Worm (Caenorhabditis elegans) whole organism, L1 larva: ENCODE data around the gene arv-1.

ENCODE experiments used
- C16A3.4 ChIP-seq: fragments of 150-350 bp; optimal IDR thresholded peaks from 2 replicates; lab custom pipeline; 2014; ENCODE audit warnings: missing biosample characterization, missing genetic modification characterization
- F16B12.6 ChIP-seq: fragments of 150-350 bp; optimal IDR thresholded peaks from 2 replicates; lab custom pipeline; 2014; ENCODE audit warnings: missing biosample characterization, missing genetic modification characterization
- Y116A8C.19 ChIP-seq: sonication (generic microtip); optimal IDR thresholded peaks from 2 replicates; lab custom pipeline; 2016; ENCODE audit warnings: missing compliant biosample characterization, missing genetic modification characterization, borderline replicate concordance
- aha-1 ChIP-seq: fragments of 150-350 bp; optimal IDR thresholded peaks from 2 replicates; lab custom pipeline; 2014; ENCODE audit warnings: missing biosample characterization, missing genetic modification characterization
- blmp-1 ChIP-seq: fragments of 150-350 bp; optimal IDR thresholded peaks from 2 replicates; lab custom pipeline; 2014; ENCODE audit warnings: missing biosample characterization, missing genetic modification characterization
- ceh-63 ChIP-seq: fragments of 200-800 bp; sonication (Bioruptor generic); optimal IDR thresholded peaks from 2 replicates; lab custom pipeline; 2018; ENCODE audit warnings: mild to moderate bottlenecking, missing genetic modification characterization, missing compliant biosample characterization
- ceh-82 ChIP-seq, 3 experiments: fragments of 150-350 bp in 1 of 3; sonication (generic microtip) in 2 of 3; optimal IDR thresholded peaks; 2 replicates each; lab custom pipeline; 2014 to 2017; ENCODE audit warnings: missing biosample characterization in 3 of 3, missing genetic modification characterization in 3 of 3
- ceh-88 ChIP-seq: fragments of 200-800 bp; sonication (Bioruptor generic); IDR thresholded peaks from 2 replicates; pipeline ENCODE4 v1.3.6; 2022; ENCODE audit warnings: missing genetic modification characterization, missing compliant biosample characterization
- dsc-1 ChIP-seq: sonication (generic microtip); optimal IDR thresholded peaks from 2 replicates; lab custom pipeline; 2016; ENCODE audit warnings: mild to moderate bottlenecking, missing genetic modification characterization, missing compliant biosample characterization
- efl-3 ChIP-seq: fragments of 200-800 bp; sonication (Bioruptor generic); optimal IDR thresholded peaks from 2 replicates; lab custom pipeline; 2018; ENCODE audit warnings: mild to moderate bottlenecking, missing genetic modification characterization, missing compliant biosample characterization
- egl-13 ChIP-seq: sonication (generic microtip); optimal IDR thresholded peaks from 2 replicates; lab custom pipeline; 2016; ENCODE audit warnings: missing genotype, missing genetic modification reagents, missing genetic modification characterization, missing compliant biosample characterization
- elt-2 ChIP-seq: sonication (generic microtip); optimal IDR thresholded peaks from 2 replicates; lab custom pipeline; 2016; ENCODE audit warnings: missing genetic modification characterization, mild to moderate bottlenecking, inconsistent platforms, missing compliant biosample characterization, missing genetic modification reagents
- elt-3 ChIP-seq, 6 experiments: fragments of 150-350 bp in 1 of 6; sonication (generic microtip); optimal IDR thresholded peaks; 2 replicates each; lab custom pipeline; 2017 to 2018; ENCODE audit warnings: missing biosample characterization in 6 of 6, missing genetic modification characterization in 6 of 6, inconsistent platforms in 1 of 6
- fkh-4 ChIP-seq: sonication (generic microtip); optimal IDR thresholded peaks from 2 replicates; lab custom pipeline; 2016; ENCODE audit warnings: missing compliant biosample characterization, missing genetic modification characterization, borderline replicate concordance
- fkh-8 ChIP-seq: sonication (generic microtip); optimal IDR thresholded peaks from 2 replicates; lab custom pipeline; 2016; ENCODE audit warnings: mild to moderate bottlenecking, missing genetic modification characterization, missing compliant biosample characterization
- hlh-17 ChIP-seq: fragments of 200-800 bp; sonication (Bioruptor generic); optimal IDR thresholded peaks from 2 replicates; lab custom pipeline; 2018; ENCODE audit warnings: missing genetic modification characterization, mild to moderate bottlenecking, missing compliant biosample characterization, moderate library complexity, borderline replicate concordance
- hlh-4 ChIP-seq: sonication (generic microtip); optimal IDR thresholded peaks from 2 replicates; lab custom pipeline; 2016; ENCODE audit warnings: mild to moderate bottlenecking, missing genetic modification characterization, missing compliant biosample characterization
- hpl-2 ChIP-seq: fragments of 150-350 bp; optimal IDR thresholded peaks from 2 replicates; lab custom pipeline; 2014; ENCODE audit warnings: missing biosample characterization, missing genetic modification reagents, missing genetic modification characterization
- irx-1 ChIP-seq: sonication (generic microtip); optimal IDR thresholded peaks from 2 replicates; lab custom pipeline; 2016; ENCODE audit warnings: missing genetic modification characterization, missing compliant biosample characterization
- lin-14 ChIP-seq: fragments of 200-800 bp; sonication (Bioruptor generic); optimal IDR thresholded peaks from 2 replicates; lab custom pipeline; 2018; ENCODE audit warnings: mild to moderate bottlenecking, missing genetic modification characterization, moderate library complexity, missing compliant biosample characterization
- lin-35 ChIP-seq, 2 experiments: fragments of 150-350 bp; optimal IDR thresholded peaks; 2 replicates each; lab custom pipeline; 2014; ENCODE audit warnings: missing biosample characterization in 2 of 2, missing genetic modification characterization in 2 of 2, missing genetic modification reagents in 2 of 2
- lsy-2 ChIP-seq, 2 experiments: fragments of 150-350 bp; optimal IDR thresholded peaks; 2 replicates each; lab custom pipeline; 2014; ENCODE audit warnings: missing biosample characterization in 2 of 2, missing genetic modification characterization in 2 of 2
- mab-9 ChIP-seq: fragments of 200-800 bp; sonication (Bioruptor generic); IDR thresholded peaks from 2 replicates; pipeline ENCODE4 v1.3.6; 2022; ENCODE audit warnings: missing genetic modification reagents, missing genetic modification characterization, missing compliant biosample characterization
- mdl-1 ChIP-seq, 2 experiments: fragments of 150-350 bp; optimal IDR thresholded peaks; 2 replicates each; lab custom pipeline; 2014 to 2017; ENCODE audit warnings: missing biosample characterization in 2 of 2, missing genetic modification characterization in 2 of 2, inconsistent platforms in 1 of 2
- mef-2 ChIP-seq: fragments of 150-350 bp; optimal IDR thresholded peaks from 2 replicates; lab custom pipeline; 2014; ENCODE audit warnings: missing biosample characterization, missing genetic modification characterization
- mep-1 ChIP-seq: fragments of 150-350 bp; optimal IDR thresholded peaks from 2 replicates; lab custom pipeline; 2014; ENCODE audit warnings: missing biosample characterization, missing genetic modification characterization
- nhr-11 ChIP-seq: fragments of 150-350 bp; optimal IDR thresholded peaks from 2 replicates; lab custom pipeline; 2014; ENCODE audit warnings: missing biosample characterization, missing genetic modification characterization
- nhr-19 ChIP-seq: fragments of 200-800 bp; sonication (Bioruptor generic); conservative IDR thresholded peaks from 2 replicates; pipeline ENCODE4 v1.3.6; 2022; ENCODE audit warnings: missing genetic modification characterization, missing compliant biosample characterization
- nhr-47 ChIP-seq: sonication (generic microtip); optimal IDR thresholded peaks from 2 replicates; lab custom pipeline; 2016; ENCODE audit warnings: mild to moderate bottlenecking, missing genetic modification characterization, moderate library complexity, missing compliant biosample characterization
- nhr-71 ChIP-seq: sonication (generic microtip); optimal IDR thresholded peaks from 2 replicates; lab custom pipeline; 2016; ENCODE audit warnings: mild to moderate bottlenecking, missing genetic modification characterization, moderate library complexity, missing compliant biosample characterization
- nhr-76 ChIP-seq: sonication (generic microtip); optimal IDR thresholded peaks from 2 replicates; lab custom pipeline; 2017; ENCODE audit warnings: missing biosample characterization, missing genetic modification characterization
- nhr-77 ChIP-seq: fragments of 150-350 bp; optimal IDR thresholded peaks from 2 replicates; lab custom pipeline; 2014; ENCODE audit warnings: missing biosample characterization, missing genetic modification characterization
- nhr-84 ChIP-seq: sonication (generic microtip); optimal IDR thresholded peaks from 2 replicates; lab custom pipeline; 2017; ENCODE audit warnings: missing biosample characterization, missing genetic modification characterization
- nhr-85 ChIP-seq: sonication (generic microtip); peaks from one replicate; lab custom pipeline; 2016; ENCODE audit warnings: missing genetic modification characterization, inconsistent platforms, missing compliant biosample characterization
- pax-3 ChIP-seq: fragments of 200-800 bp; sonication (Bioruptor generic); optimal IDR thresholded peaks from 2 replicates; lab custom pipeline; 2018; ENCODE audit warnings: mild to moderate bottlenecking, missing genetic modification characterization, moderate library complexity, missing compliant biosample characterization
- pqm-1 ChIP-seq: sonication (generic microtip); optimal IDR thresholded peaks from 3 replicates; lab custom pipeline; 2017; ENCODE audit warnings: missing biosample characterization, missing genetic modification characterization
- skn-1 ChIP-seq: fragments of 150-350 bp; optimal IDR thresholded peaks from 2 replicates; lab custom pipeline; 2014; ENCODE audit warnings: missing biosample characterization, missing genetic modification characterization
- snpc-4 ChIP-seq: fragments of 150-350 bp; optimal IDR thresholded peaks from 2 replicates; lab custom pipeline; 2014; ENCODE audit warnings: missing biosample characterization, missing genetic modification characterization
- snu-23 ChIP-seq: sonication (generic microtip); optimal IDR thresholded peaks from 2 replicates; lab custom pipeline; 2016; ENCODE audit warnings: missing genetic modification characterization, missing compliant biosample characterization
- sptf-1 ChIP-seq: fragments of 150-350 bp; optimal IDR thresholded peaks from 2 replicates; lab custom pipeline; 2014; ENCODE audit warnings: missing biosample characterization, missing genetic modification characterization
- tlp-1 ChIP-seq: fragments of 150-350 bp; optimal IDR thresholded peaks from 2 replicates; lab custom pipeline; 2014; ENCODE audit warnings: missing biosample characterization, missing genetic modification characterization
- unc-62 ChIP-seq: fragments of 150-350 bp; optimal IDR thresholded peaks from 2 replicates; lab custom pipeline; 2014; ENCODE audit warnings: missing biosample characterization, missing genetic modification reagents, missing genetic modification characterization
- unc-86 ChIP-seq: sonication (generic microtip); optimal IDR thresholded peaks from 2 replicates; lab custom pipeline; 2016; ENCODE audit warnings: missing genetic modification characterization, missing compliant biosample characterization
- unc-98 ChIP-seq: fragments of 200-800 bp; sonication (Bioruptor generic); IDR thresholded peaks from 2 replicates; pipeline ENCODE4 v1.3.6; 2022; ENCODE audit warnings: missing genetic modification characterization, missing compliant biosample characterization
- vab-15 ChIP-seq: sonication (generic microtip); optimal IDR thresholded peaks from 2 replicates; lab custom pipeline; 2017; ENCODE audit warnings: missing genotype, mild to moderate bottlenecking, missing genetic modification characterization, missing compliant biosample characterization
- xbp-1 ChIP-seq: sonication (generic microtip); optimal IDR thresholded peaks from 2 replicates; lab custom pipeline; 2016; ENCODE audit warnings: missing genetic modification characterization, missing compliant biosample characterization
- zag-1 ChIP-seq: fragments of 150-350 bp; optimal IDR thresholded peaks from 2 replicates; lab custom pipeline; 2014; ENCODE audit warnings: missing biosample characterization, missing genetic modification characterization
- zip-4 ChIP-seq: fragments of 200-800 bp; sonication (Bioruptor generic); optimal IDR thresholded peaks from 2 replicates; lab custom pipeline; 2018; ENCODE audit warnings: mild to moderate bottlenecking, missing genetic modification characterization, moderate library complexity, missing compliant biosample characterization
- ztf-4 ChIP-seq: fragments of 150-350 bp; optimal IDR thresholded peaks from 2 replicates; lab custom pipeline; 2014; ENCODE audit warnings: missing biosample characterization, missing genetic modification characterization

Gene arv-1

DNA sequence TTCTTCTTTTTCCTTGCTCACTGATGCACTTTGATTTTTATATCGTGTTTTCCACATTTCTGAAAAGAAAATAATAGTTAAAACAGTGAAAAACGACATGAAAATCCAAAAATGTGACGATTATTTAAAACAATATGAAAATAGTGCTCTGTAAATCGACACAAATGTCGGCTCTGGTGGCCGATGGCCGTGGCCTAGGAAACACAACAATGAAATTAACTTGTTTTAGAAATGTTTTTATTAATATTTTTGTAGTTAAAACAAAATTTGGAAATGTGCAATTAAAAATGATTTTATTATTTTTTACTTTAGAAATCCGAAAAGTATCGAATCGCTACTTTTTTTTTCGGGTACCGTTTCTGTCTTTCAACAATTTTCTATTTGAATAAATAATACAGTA is at the start of gene arv-1 (continued):
- peak; percentile 78 for TF ChIP-seq lin-14 (GFP tag; lab: Kevin White, UChicago)
- peak; percentile 72 for TF ChIP-seq xbp-1 (tag; lab: Kevin White, UChicago)
- TF ChIP-seq ceh-82 (tag; optimal IDR thresholded peaks at IDR 0.05; lab: Kevin White, UChicago), result peak; percentile 46 to 66 (median 50)
- peak; percentile 75 for TF ChIP-seq nhr-47 (tag; lab: Kevin White, UChicago)
- peak; percentile 79 for TF ChIP-seq fkh-4 (tag; lab: Kevin White, UChicago)
- TF ChIP-seq fkh-8 (tag; lab: Kevin White, UChicago), result peak; percentile 58
- no peak for TF ChIP-seq nhr-77 (tag; lab: Kevin White, UChicago)
- TF ChIP-seq mep-1 (tag; lab: Kevin White, UChicago), result peak; percentile 63
- TF ChIP-seq skn-1 (tag; lab: Kevin White, UChicago), result peak; percentile 5
- TF ChIP-seq nhr-19 (GFP tag; lab: Robert Waterston, UW), result peak; percentile 63
- TF ChIP-seq, all 84 proteins: peak for 40

DNA sequence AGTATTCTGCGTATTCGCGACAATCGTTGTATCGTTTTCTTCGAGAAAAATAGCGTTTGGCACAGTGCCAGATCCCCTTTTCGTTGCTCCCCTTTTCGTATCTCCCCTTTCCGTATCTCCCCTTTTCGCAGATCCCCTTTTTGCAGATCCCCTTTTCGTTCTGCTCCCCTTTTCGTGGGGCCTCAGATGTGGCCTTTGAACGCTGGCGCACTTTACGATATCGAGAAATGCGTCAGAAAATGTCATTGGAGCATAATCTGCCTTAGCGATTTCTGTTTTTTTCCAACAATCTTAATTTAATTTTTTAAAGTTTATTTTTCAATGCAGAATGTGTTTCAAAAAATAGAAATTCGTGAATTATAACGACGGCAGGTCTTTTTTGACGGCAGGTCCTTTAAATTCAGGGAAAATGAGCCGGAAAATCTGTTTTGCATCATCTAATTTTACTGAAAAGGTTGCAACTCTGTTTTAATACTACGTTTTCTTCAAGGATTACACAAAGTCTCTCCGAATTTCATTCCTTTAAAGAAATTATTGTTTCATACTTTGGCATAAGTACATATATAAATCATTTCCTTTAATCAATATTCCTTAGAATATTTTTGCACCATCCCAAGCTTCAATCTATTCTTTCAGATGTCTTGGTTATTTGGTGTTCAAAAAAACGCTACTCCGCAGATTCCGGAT is 47.9 kb upstream of the arv-1 start, which contains the start of gene atad-3:
atad-3 (plus strand) TSS at position 637 of the 687 bp plus-strand sequence.
- TF ChIP-seq Y116A8C.19 (tag; lab: Kevin White, UChicago) (no peak), egl-13 (peak; percentile 83), tlp-1 (tag; lab: Kevin White, UChicago) (no peak), mab-9 (GFP tag; lab: Robert Waterston, UW) (peak; percentile 95), irx-1 (tag; lab: Kevin White, UChicago) (peak; percentile 74), hlh-4 (no peak), C16A3.4 (tag; lab: Kevin White, UChicago) (peak; percentile 76), lsy-2 (tag; optimal IDR thresholded peaks at IDR 0.05; lab: Kevin White, UChicago) (peak; percentile 89 to 90), nhr-47 (tag; lab: Kevin White, UChicago) (peak; percentile 93), mdl-1 (tag; optimal IDR thresholded peaks at IDR 0.05; lab: Kevin White, UChicago) (peak in 1 of 2 experiments; percentile 75), sptf-1 (tag; lab: Kevin White, UChicago) (no peak), ceh-88 (GFP tag; lab: Robert Waterston, UW) (peak; percentile 83), efl-3 (GFP tag; lab: Kevin White, UChicago) (no peak), snu-23 (peak; percentile 92), nhr-85 (tag; lab: Kevin White, UChicago) (peak; percentile 87), ztf-4 (tag; lab: Kevin White, UChicago) (peak; percentile 59), F16B12.6 (tag; lab: Kevin White, UChicago) (peak; percentile 67), nhr-11 (tag; lab: Kevin White, UChicago) (peak; percentile 84), elt-3 (tag; optimal IDR thresholded peaks at IDR 0.05; lab: Kevin White, UChicago) (peak in 3 of 6 experiments; percentile 48 to 65 (median 58)), lin-14 (GFP tag; lab: Kevin White, UChicago) (peak; percentile 93), mef-2 (tag; lab: Kevin White, UChicago) (no peak), elt-2 (tag; lab: Kevin White, UChicago) (peak; percentile 29), lin-35 (GFP tag; optimal IDR thresholded peaks at IDR 0.05; lab: Kevin White, UChicago) (peak; percentile 80 to 88), vab-15 (tag; lab: Kevin White, UChicago) (peak; percentile 77), hpl-2 (GFP tag; lab: Kevin White, UChicago) (no peak), blmp-1 (tag; lab: Kevin White, UChicago) (peak; percentile 49), unc-86 (peak; percentile 90), hlh-17 (GFP tag; lab: Kevin White, UChicago) (no peak), pax-3 (tag; lab: Kevin White, UChicago) (peak; percentile 83), nhr-76 (tag; lab: Kevin White, UChicago) (no peak), nhr-71 (tag; lab: Kevin White, UChicago) (peak; percentile 95), nhr-19 (GFP tag; lab: Robert Waterston, UW) (peak; percentile 95), ceh-63 (GFP tag; lab: Kevin White, UChicago) (peak; percentile 83), aha-1 (tag; lab: Kevin White, UChicago) (peak; percentile 57), pqm-1 (tag; lab: Kevin White, UChicago) (no peak), unc-62 (no peak), unc-98 (GFP tag; lab: Robert Waterston, UW) (peak; percentile 97), nhr-84 (tag; lab: Kevin White, UChicago) (no peak), dsc-1 (tag; lab: Kevin White, UChicago) (peak; percentile 83), fkh-8 (tag; lab: Kevin White, UChicago) (peak; percentile 93), skn-1 (tag; lab: Kevin White, UChicago) (peak; percentile 81), snpc-4 (peak; percentile 67), zag-1 (tag; lab: Kevin White, UChicago) (no peak), zip-4 (GFP tag; lab: Kevin White, UChicago) (peak; percentile 58)
